Worm (Caenorhabditis elegans) whole organism, mixed stage, embryonic: ENCODE results near the gene C41G11.1.

Source experiments
- M03D4.4 ChIP-seq: sonication (generic microtip); optimal IDR thresholded peaks from 2 replicates; lab custom pipeline; 2017; ENCODE audit warnings: mild to moderate bottlenecking, missing genetic modification characterization, missing compliant biosample characterization
- bed-3 ChIP-seq: fragments of 200-800 bp; sonication (Bioruptor generic); optimal IDR thresholded peaks from 3 replicates; lab custom pipeline; 2018; ENCODE audit warnings: mild to moderate bottlenecking, missing genetic modification characterization, moderate library complexity, missing compliant biosample characterization
- blmp-1 ChIP-seq: fragments of 150-350 bp; optimal IDR thresholded peaks from 2 replicates; lab custom pipeline; 2014; ENCODE audit warnings: missing biosample characterization, missing genetic modification characterization
- ceh-39 ChIP-seq: fragments of 150-350 bp; optimal IDR thresholded peaks from 2 replicates; lab custom pipeline; 2014; ENCODE audit warnings: missing biosample characterization, missing genetic modification characterization
- ceh-43 ChIP-seq: fragments of 200-800 bp; sonication (Bioruptor generic); optimal IDR thresholded peaks from 2 replicates; lab custom pipeline; 2018; ENCODE audit warnings: mild to moderate bottlenecking, missing genetic modification characterization, moderate library complexity, missing compliant biosample characterization
- ceh-83 ChIP-seq: fragments of 200-800 bp; sonication (Bioruptor generic); optimal IDR thresholded peaks from 2 replicates; lab custom pipeline; 2018; ENCODE audit warnings: mild to moderate bottlenecking, missing genetic modification characterization, missing compliant biosample characterization
- ces-1 ChIP-seq: fragments of 150-350 bp; optimal IDR thresholded peaks from 2 replicates; lab custom pipeline; 2014; ENCODE audit warnings: missing biosample characterization, missing genetic modification reagents, missing genetic modification characterization
- cnd-1 ChIP-seq: fragments of 200-800 bp; sonication (Bioruptor generic); optimal IDR thresholded peaks from 2 replicates; lab custom pipeline; 2018; ENCODE audit warnings: mild to moderate bottlenecking, missing genetic modification characterization, missing compliant biosample characterization
- drap-1 ChIP-seq: fragments of 200-800 bp; sonication (Bioruptor generic); optimal IDR thresholded peaks from 3 replicates; lab custom pipeline; 2018; ENCODE audit warnings: mild to moderate bottlenecking, missing genetic modification characterization, missing compliant biosample characterization
- elt-1 ChIP-seq: sonication (generic microtip); optimal IDR thresholded peaks from 2 replicates; lab custom pipeline; 2017; ENCODE audit warnings: missing genetic modification characterization, mild to moderate bottlenecking, missing compliant biosample characterization, antibody characterized with exemption, moderate library complexity, borderline replicate concordance; ENCODE audit not compliant: insufficient read depth
- flh-1 ChIP-seq: fragments of 200-800 bp; sonication (Bioruptor generic); optimal IDR thresholded peaks from 2 replicates; lab custom pipeline; 2018; ENCODE audit warnings: mild to moderate bottlenecking, missing genetic modification characterization, moderate library complexity, missing compliant biosample characterization
- ham-2 ChIP-seq: fragments of 200-800 bp; sonication (Bioruptor generic); optimal IDR thresholded peaks from 2 replicates; lab custom pipeline; 2018; ENCODE audit warnings: mild to moderate bottlenecking, missing genetic modification characterization, missing compliant biosample characterization
- hlh-1 ChIP-seq: fragments of 150-350 bp; optimal IDR thresholded peaks from 2 replicates; lab custom pipeline; 2014; ENCODE audit warnings: missing biosample characterization, missing genetic modification reagents, missing genetic modification characterization
- lin-13 ChIP-seq: fragments of 150-350 bp; optimal IDR thresholded peaks from 2 replicates; lab custom pipeline; 2014; ENCODE audit warnings: missing biosample characterization, missing genetic modification characterization
- lin-32 ChIP-seq: fragments of 200-800 bp; sonication (Bioruptor generic); optimal IDR thresholded peaks from 2 replicates; lab custom pipeline; 2018; ENCODE audit warnings: mild to moderate bottlenecking, missing genetic modification characterization, missing compliant biosample characterization
- lsy-2 ChIP-seq: fragments of 150-350 bp; optimal IDR thresholded peaks from 2 replicates; lab custom pipeline; 2014; ENCODE audit warnings: missing biosample characterization, missing genetic modification characterization
- mab-5 ChIP-seq: fragments of 150-350 bp; optimal IDR thresholded peaks from 2 replicates; lab custom pipeline; 2014; ENCODE audit warnings: missing biosample characterization, missing genetic modification characterization
- mep-1 ChIP-seq: fragments of 150-350 bp; optimal IDR thresholded peaks from 2 replicates; lab custom pipeline; 2017; ENCODE audit warnings: missing biosample characterization, missing genetic modification reagents, missing genetic modification characterization, inconsistent platforms
- mls-2 ChIP-seq: sonication (generic microtip); optimal IDR thresholded peaks from 2 replicates; lab custom pipeline; 2016; ENCODE audit warnings: mild to moderate bottlenecking, missing genetic modification characterization, moderate library complexity, missing compliant biosample characterization
- nhr-2 ChIP-seq: fragments of 150-350 bp; optimal IDR thresholded peaks from 2 replicates; lab custom pipeline; 2014; ENCODE audit warnings: missing biosample characterization, missing genetic modification characterization
- nhr-237 ChIP-seq: fragments of 150-350 bp; optimal IDR thresholded peaks from 2 replicates; lab custom pipeline; 2014; ENCODE audit warnings: missing biosample characterization, missing genetic modification characterization
- nhr-76 ChIP-seq: sonication (generic microtip); optimal IDR thresholded peaks from 2 replicates; lab custom pipeline; 2017; ENCODE audit warnings: missing biosample characterization, missing genetic modification characterization
- pha-4 ChIP-seq: fragments of 150-350 bp; optimal IDR thresholded peaks from 2 replicates; lab custom pipeline; 2018; ENCODE audit warnings: missing biosample characterization, missing genetic modification reagents, missing genetic modification characterization
- sem-2 ChIP-seq: fragments of 200-800 bp; sonication (Bioruptor generic); optimal IDR thresholded peaks from 2 replicates; lab custom pipeline; 2018; ENCODE audit warnings: mild to moderate bottlenecking, missing genetic modification characterization, missing compliant biosample characterization
- snpc-4 ChIP-seq: fragments of 150-350 bp; optimal IDR thresholded peaks from 2 replicates; lab custom pipeline; 2014; ENCODE audit warnings: missing biosample characterization, missing genetic modification characterization
- sptf-1 ChIP-seq: sonication (generic microtip); optimal IDR thresholded peaks from 2 replicates; lab custom pipeline; 2017; ENCODE audit warnings: mild to moderate bottlenecking, missing genetic modification characterization, moderate library complexity, missing compliant biosample characterization
- tbx-8 ChIP-seq: fragments of 200-800 bp; sonication (Bioruptor generic); optimal IDR thresholded peaks from 2 replicates; lab custom pipeline; 2018; ENCODE audit warnings: mild to moderate bottlenecking, missing genetic modification characterization, moderate library complexity, missing compliant biosample characterization
- unc-120 ChIP-seq: sonication (generic microtip); optimal IDR thresholded peaks from 2 replicates; lab custom pipeline; 2017; ENCODE audit warnings: missing genetic modification characterization, missing compliant biosample characterization; ENCODE audit not compliant: poor library complexity, severe bottlenecking
- unc-39 ChIP-seq: fragments of 150-350 bp; optimal IDR thresholded peaks from 2 replicates; lab custom pipeline; 2014; ENCODE audit warnings: missing biosample characterization, missing genetic modification characterization
- unc-62 ChIP-seq: fragments of 150-350 bp; optimal IDR thresholded peaks from 2 replicates; lab custom pipeline; 2014; ENCODE audit warnings: missing biosample characterization, missing genetic modification reagents, missing genetic modification characterization
- zip-8 ChIP-seq: fragments of 150-350 bp; optimal IDR thresholded peaks from 2 replicates; lab custom pipeline; 2014; ENCODE audit warnings: missing biosample characterization, missing genetic modification characterization
- ztf-11 ChIP-seq: fragments of 150-350 bp; optimal IDR thresholded peaks from 2 replicates; lab custom pipeline; 2014; ENCODE audit warnings: missing biosample characterization, missing genetic modification characterization

Gene C41G11.1

ce11 chrX:5692099-5692498 lies 27.9 kb downstream of the C41G11.1 start, which contains the start of gene W01C8.1:
Gene W01C8.1 (plus strand): TSS chrX:5692399.
- TF ChIP-seq mab-5 (tag; lab: Kevin White, UChicago) (no peak), nhr-237 (no peak), ham-2 (GFP tag; lab: Kevin White, UChicago) (no peak), lin-32 (no peak), nhr-76 (tag; lab: Kevin White, UChicago) (no peak), tbx-8 (GFP tag; lab: Kevin White, UChicago) (no peak), bed-3 (GFP tag; lab: Kevin White, UChicago) (no peak), snpc-4 (tag; lab: Kevin White, UChicago) (no peak), M03D4.4 (no peak), blmp-1 (tag; lab: Kevin White, UChicago) (no peak), mls-2 (tag; lab: Kevin White, UChicago) (no peak), lin-13 (tag; lab: Kevin White, UChicago) (no peak), ces-1 (GFP tag; lab: Kevin White, UChicago) (no peak)
- TF ChIP-seq, all 35 proteins: peak for 0

ce11 chrX:5689077-5689476 lies 30.9 kb downstream of the C41G11.1 start:
- TF ChIP-seq ztf-11 (tag; lab: Kevin White, UChicago) (no peak), elt-1 (tag; lab: Kevin White, UChicago) (no peak), nhr-76 (tag; lab: Kevin White, UChicago) (no peak), unc-62 (no peak), nhr-2 (tag; lab: Kevin White, UChicago) (no peak)

ce11 chrX:5686065-5686464 lies 34.0 kb downstream of the C41G11.1 start, which contains the start of gene set-20:
Gene set-20 (minus strand): TSS chrX:5686158.
- peak; percentile 63 for TF ChIP-seq mls-2 (tag; lab: Kevin White, UChicago)
- peak; percentile 69 for TF ChIP-seq drap-1 (GFP tag; lab: Kevin White, UChicago)
- TF ChIP-seq ztf-11 (tag; lab: Kevin White, UChicago), result peak; percentile 45
- no peak for TF ChIP-seq mab-5 (tag; lab: Kevin White, UChicago)
- TF ChIP-seq pha-4 (tag; lab: Kevin White, UChicago), result peak; percentile 17
- TF ChIP-seq hlh-1, result peak; percentile 39
- peak; percentile 23 for TF ChIP-seq lsy-2 (tag; lab: Kevin White, UChicago)
- TF ChIP-seq flh-1, result no peak
- TF ChIP-seq ceh-39 (tag; lab: Kevin White, UChicago), result no peak
- no peak for TF ChIP-seq lin-32
- TF ChIP-seq M03D4.4, result peak; percentile 58
- no peak for TF ChIP-seq sem-2
- no peak for TF ChIP-seq snpc-4 (tag; lab: Kevin White, UChicago)
- no peak for TF ChIP-seq nhr-76 (tag; lab: Kevin White, UChicago)
- TF ChIP-seq ham-2 (GFP tag; lab: Kevin White, UChicago), result peak; percentile 54
- peak; percentile 59 for TF ChIP-seq sptf-1 (tag; lab: Kevin White, UChicago)
- TF ChIP-seq nhr-2 (tag; lab: Kevin White, UChicago), result peak; percentile 94
- TF ChIP-seq zip-8 (tag; lab: Kevin White, UChicago), result no peak
- no peak for TF ChIP-seq lin-13 (tag; lab: Kevin White, UChicago)
- peak; percentile 27 for TF ChIP-seq cnd-1
- peak; percentile 68 for TF ChIP-seq unc-120
- peak; percentile 83 for TF ChIP-seq unc-62
- TF ChIP-seq mep-1 (tag; lab: Kevin White, UChicago), result peak; percentile 75
- TF ChIP-seq ces-1 (GFP tag; lab: Kevin White, UChicago), result peak; percentile 85
- no peak for TF ChIP-seq bed-3 (GFP tag; lab: Kevin White, UChicago)
- TF ChIP-seq unc-39, result no peak
- TF ChIP-seq nhr-237, result no peak
- TF ChIP-seq ceh-83, result peak; percentile 28
- TF ChIP-seq tbx-8 (GFP tag; lab: Kevin White, UChicago), result no peak

- TF ChIP-seq cnd-1 (no peak), hlh-1 (no peak), ceh-43 (GFP tag; lab: Kevin White, UChicago) (no peak), unc-62 (no peak), drap-1 (GFP tag; lab: Kevin White, UChicago) (no peak), ham-2 (GFP tag; lab: Kevin White, UChicago) (no peak), nhr-237 (no peak), M03D4.4 (no peak), ceh-83 (no peak), zip-8 (tag; lab: Kevin White, UChicago) (no peak), pha-4 (tag; lab: Kevin White, UChicago) (no peak), mep-1 (tag; lab: Kevin White, UChicago) (no peak), tbx-8 (GFP tag; lab: Kevin White, UChicago) (no peak), unc-39 (no peak), ztf-11 (tag; lab: Kevin White, UChicago) (no peak), mab-5 (tag; lab: Kevin White, UChicago) (no peak), snpc-4 (tag; lab: Kevin White, UChicago) (no peak), sem-2 (no peak), ces-1 (GFP tag; lab: Kevin White, UChicago) (no peak)
These were observed 39.9 kb downstream of the C41G11.1 start, which contains the start of gene set-19 for ce11 chrX:5680125-5680524. Gene set-19 (minus strand): TSS chrX:5680225.
